Worm (Caenorhabditis elegans) whole organism, early embryonic: ENCODE results near the gene sqrd-1.

Experiments
- B0310.2 ChIP-seq: sonication (generic microtip); optimal IDR thresholded peaks from 2 replicates; lab custom pipeline; 2016; ENCODE audit warnings: mild to moderate bottlenecking, missing genetic modification characterization, missing compliant biosample characterization
- F13C5.2 ChIP-seq: sonication (generic microtip); optimal IDR thresholded peaks from 2 replicates; lab custom pipeline; 2017; ENCODE audit warnings: mild to moderate bottlenecking, missing genetic modification characterization, inconsistent platforms, missing compliant biosample characterization
- ama-1 ChIP-seq: fragments of 150-350 bp; optimal IDR thresholded peaks from 2 replicates; lab custom pipeline; 2014
- ceh-13 ChIP-seq: fragments of 200-800 bp; sonication (Bioruptor generic); optimal IDR thresholded peaks from 2 replicates; lab custom pipeline; 2018; ENCODE audit warnings: mild to moderate bottlenecking, missing genetic modification characterization, missing compliant biosample characterization
- ceh-36 ChIP-seq: sonication (generic microtip); optimal IDR thresholded peaks from 2 replicates; lab custom pipeline; 2016; ENCODE audit warnings: missing genetic modification characterization, inconsistent platforms, missing compliant biosample characterization
- ets-7 ChIP-seq: sonication (generic microtip); optimal IDR thresholded peaks from 2 replicates; lab custom pipeline; 2016; ENCODE audit warnings: missing genotype, missing genetic modification characterization, missing compliant biosample characterization
- hnd-1 ChIP-seq: sonication (generic microtip); optimal IDR thresholded peaks from 2 replicates; lab custom pipeline; 2016; ENCODE audit warnings: missing genetic modification characterization, missing compliant biosample characterization
- tbx-11 ChIP-seq: fragments of 200-800 bp; sonication (Bioruptor generic); IDR thresholded peaks from 2 replicates; pipeline ENCODE4 v1.3.6; 2022; ENCODE audit warnings: missing genetic modification characterization, missing compliant biosample characterization
- tra-4 ChIP-seq: sonication (generic microtip); optimal IDR thresholded peaks from 2 replicates; lab custom pipeline; 2017; ENCODE audit warnings: missing genetic modification characterization, missing compliant biosample characterization

DNA sequence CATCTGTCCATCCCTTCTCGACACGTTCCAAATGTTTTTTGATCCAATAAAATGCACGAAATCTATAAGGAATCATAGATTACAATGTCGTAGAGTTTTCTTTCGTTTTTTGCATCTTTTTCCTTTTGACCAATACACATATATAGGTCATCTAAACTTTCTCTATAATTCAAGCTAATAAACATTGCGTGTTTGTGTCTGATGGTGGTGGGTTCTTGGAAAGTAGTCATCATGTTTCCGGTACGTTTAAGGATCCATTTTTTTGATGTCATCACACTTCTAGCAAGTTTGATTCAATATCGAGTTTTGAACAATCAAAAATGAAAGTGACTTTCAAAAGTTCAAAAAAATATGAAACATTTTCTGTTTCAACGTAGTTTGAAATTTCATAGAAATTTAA is 49.2 kb downstream of the sqrd-1 start:
- TF ChIP-seq B0310.2 (tag; lab: Kevin White, UChicago): no peak
- TF ChIP-seq hnd-1 (tag; lab: Kevin White, UChicago): no peak
- no peak for TF ChIP-seq ama-1 (lab: Kevin White, UChicago)
- TF ChIP-seq tra-4 (tag; lab: Kevin White, UChicago): no peak
- no peak for TF ChIP-seq ceh-36 (tag; lab: Kevin White, UChicago)
- no peak for TF ChIP-seq ets-7 (tag; lab: Kevin White, UChicago)
- no peak for TF ChIP-seq F13C5.2 (tag; lab: Kevin White, UChicago)
- TF ChIP-seq ceh-13 (GFP tag; lab: Kevin White, UChicago): no peak
- TF ChIP-seq tbx-11 (GFP tag; lab: Robert Waterston, UW): no peak
